Worm (Caenorhabditis elegans): ENCODE data around the gene cbs-1.

Gene cbs-1

ce11 chrX:10027556-10027955 is 26.5 kb upstream of the cbs-1 start, which contains the start of gene mkk-4:
TSS of gene mkk-4 (plus strand) at chrX:10027856.
- TF ChIP-seq elt-1 (tag; optimal IDR thresholded peaks at IDR 0.05) (no peak), zag-1 (tag; optimal IDR thresholded peaks at IDR 0.05) (no peak), ceh-9 (tag; optimal IDR thresholded peaks at IDR 0.05) (no peak), aly-2 (tag; optimal IDR thresholded peaks at IDR 0.05) (no peak), mdl-1 (tag; optimal IDR thresholded peaks at IDR 0.05) (no peak), egl-5 (tag; optimal IDR thresholded peaks at IDR 0.05) (no peak), fos-1 (tag; optimal IDR thresholded peaks at IDR 0.05) (no peak), nhr-11 (tag; optimal IDR thresholded peaks at IDR 0.05) (no peak), tbx-2 (tag; optimal IDR thresholded peaks at IDR 0.05) (no peak), mml-1 (tag; optimal IDR thresholded peaks at IDR 0.05) (no peak), nhr-12 (tag; optimal IDR thresholded peaks at IDR 0.05) (no peak)

DNA sequence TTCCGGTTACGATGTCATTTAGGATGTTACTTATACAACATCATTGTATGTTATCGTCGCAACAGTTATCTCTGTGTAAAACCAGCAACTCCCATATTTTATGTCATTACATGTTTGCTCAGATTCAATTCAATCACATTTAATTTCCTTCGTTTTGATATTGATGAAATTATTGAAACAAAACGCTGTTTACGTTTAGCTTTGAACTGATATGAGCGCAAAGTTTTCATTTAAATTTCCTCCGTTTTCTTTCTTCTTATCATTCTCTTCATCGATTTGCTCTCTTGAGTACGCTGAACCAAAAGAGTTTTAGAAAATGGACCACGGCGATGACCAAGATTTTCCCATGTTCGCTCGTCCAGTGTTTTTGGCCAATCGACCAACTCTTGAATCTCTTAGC is 23.2 kb upstream of the cbs-1 start, which contains the start of gene sek-6:
Gene sek-6, plus strand, starts transcription at position 315 of the 400 bp plus-strand sequence.
- no peak for TF ChIP-seq daf-12 (tag; optimal IDR thresholded peaks at IDR 0.05)
- TF ChIP-seq elt-2 (tag; optimal IDR thresholded peaks at IDR 0.05) = peak; percentile 44

ce11 chrX:10044473-10044872 is 9.6 kb upstream of the cbs-1 start:
- TF ChIP-seq tbx-2 (tag; optimal IDR thresholded peaks at IDR 0.05) (no peak), ceh-9 (tag; optimal IDR thresholded peaks at IDR 0.05) (no peak)

- TF ChIP-seq nhr-12 (tag; optimal IDR thresholded peaks at IDR 0.05) = no peak
- no peak for TF ChIP-seq ceh-9 (tag; optimal IDR thresholded peaks at IDR 0.05)
- TF ChIP-seq R02D3.7 (tag; optimal IDR thresholded peaks at IDR 0.05) = no peak
- no peak for TF ChIP-seq nhr-76 (tag; optimal IDR thresholded peaks at IDR 0.05)
- TF ChIP-seq lin-15B (tag; optimal IDR thresholded peaks at IDR 0.05) = no peak
- TF ChIP-seq egl-5 (tag; optimal IDR thresholded peaks at IDR 0.05) = no peak
- no peak for TF ChIP-seq elt-3 (tag; optimal IDR thresholded peaks at IDR 0.05)
- TF ChIP-seq nhr-23 (tag; optimal IDR thresholded peaks at IDR 0.05) = no peak
- no peak for TF ChIP-seq egl-27 (tag; optimal IDR thresholded peaks at IDR 0.05)
- no peak for TF ChIP-seq nhr-28 (tag; optimal IDR thresholded peaks at IDR 0.05)
- TF ChIP-seq nhr-67 (tag; optimal IDR thresholded peaks at IDR 0.05) = no peak
- TF ChIP-seq unc-39 (tag; optimal IDR thresholded peaks at IDR 0.05) = no peak
- TF ChIP-seq eor-1 (tag; optimal IDR thresholded peaks at IDR 0.05) = no peak
- TF ChIP-seq lin-39 (tag; optimal IDR thresholded peaks at IDR 0.05) = no peak
- TF ChIP-seq ZK546.5 (tag; optimal IDR thresholded peaks at IDR 0.05) = no peak
- TF ChIP-seq ceh-28 (tag; optimal IDR thresholded peaks at IDR 0.05) = no peak
- TF ChIP-seq sea-2 (GFP tag; optimal IDR thresholded peaks at IDR 0.05) = no peak
These were observed 6.8 kb upstream of the cbs-1 start, which contains the start of gene ZC374.2 for ce11 chrX:10047325-10047724. TSS of gene ZC374.2 (minus strand) at chrX:10047425.

DNA sequence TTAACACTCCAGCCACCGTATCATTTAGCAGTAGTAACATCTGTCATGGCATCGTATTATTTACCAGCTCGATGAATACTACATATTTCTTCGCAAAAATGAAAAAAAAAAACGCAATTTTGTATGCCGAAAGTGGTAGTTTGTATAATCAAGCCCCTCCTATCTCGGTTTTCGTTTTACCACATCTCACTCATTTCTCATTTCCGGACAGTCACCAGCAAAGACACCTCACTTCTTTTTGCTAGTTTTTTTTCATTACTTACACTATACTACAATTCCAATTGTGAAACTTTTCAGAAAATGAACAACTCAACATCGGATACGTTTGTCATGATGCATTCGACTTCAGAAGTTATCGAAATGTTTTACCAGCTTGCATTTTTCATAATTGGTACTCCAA is 4.9 kb upstream of the cbs-1 start, which contains the start of gene gnrr-3:
Gene gnrr-3, plus strand, starts transcription at position 301 of the 400 bp plus-strand sequence.
- TF ChIP-seq unc-39 (tag; optimal IDR thresholded peaks at IDR 0.05) (no peak), fkh-10 (GFP tag; optimal IDR thresholded peaks at IDR 0.05) (no peak)

ce11 chrX:10051625-10052024 is 2.5 kb upstream of the cbs-1 start:
- TF ChIP-seq nhr-76 (tag; optimal IDR thresholded peaks at IDR 0.05) (no peak), nfya-1 (tag; optimal IDR thresholded peaks at IDR 0.05; ENCODE audit: insufficient read depth) (peak; percentile 4), egl-5 (tag; optimal IDR thresholded peaks at IDR 0.05) (no peak), hmg-11 (tag; optimal IDR thresholded peaks at IDR 0.05) (no peak), mdl-1 (tag; optimal IDR thresholded peaks at IDR 0.05) (peak; percentile 38), pqm-1 (tag; optimal IDR thresholded peaks at IDR 0.05) (peak; percentile 90), elt-3 (tag; optimal IDR thresholded peaks at IDR 0.05) (peak in 1 of 3 experiments; percentile 81), ceh-16 (tag; optimal IDR thresholded peaks at IDR 0.05) (no peak), elt-1 (tag; optimal IDR thresholded peaks at IDR 0.05) (no peak), elt-2 (tag; optimal IDR thresholded peaks at IDR 0.05) (peak; percentile 93), skn-1 (tag; optimal IDR thresholded peaks at IDR 0.05) (peak; percentile 25), lsy-12 (tag; optimal IDR thresholded peaks at IDR 0.05) (peak; percentile 15), nhr-25 (tag; optimal IDR thresholded peaks at IDR 0.05) (peak; percentile 36), mml-1 (tag; optimal IDR thresholded peaks at IDR 0.05) (no peak), nhr-43 (tag; optimal IDR thresholded peaks at IDR 0.05; ENCODE audit: poor library complexity, severe bottlenecking) (peak; percentile 61), aly-2 (tag; optimal IDR thresholded peaks at IDR 0.05) (no peak), sea-2 (GFP tag; optimal IDR thresholded peaks at IDR 0.05) (no peak), zag-1 (tag; optimal IDR thresholded peaks at IDR 0.05) (no peak), jun-1 (tag; optimal IDR thresholded peaks at IDR 0.05) (peak; percentile 77), pha-4 (tag; optimal IDR thresholded peaks at IDR 0.05) (peak; percentile 64), nhr-23 (tag; optimal IDR thresholded peaks at IDR 0.05) (peak; percentile 56)
